Worm (Caenorhabditis elegans) whole organism, L2 larva: ENCODE results near the gene F40G9.19.

Experiments used
- R02D3.7 ChIP-seq: fragments of 150-350 bp; optimal IDR thresholded peaks from 2 replicates; lab custom pipeline; 2014; ENCODE audit warnings: missing biosample characterization, missing genetic modification characterization
- elt-3 ChIP-seq: sonication (generic microtip); optimal IDR thresholded peaks from 2 replicates; lab custom pipeline; 2017; ENCODE audit warnings: missing biosample characterization, missing genetic modification characterization
- nhr-237 ChIP-seq: fragments of 150-350 bp; optimal IDR thresholded peaks from 2 replicates; lab custom pipeline; 2014; ENCODE audit warnings: missing biosample characterization, missing genetic modification characterization
- unc-62 ChIP-seq: fragments of 150-350 bp; optimal IDR thresholded peaks from 2 replicates; lab custom pipeline; 2014; ENCODE audit warnings: missing biosample characterization, missing genetic modification reagents, missing genetic modification characterization
- zag-1 ChIP-seq: fragments of 150-350 bp; optimal IDR thresholded peaks from 2 replicates; lab custom pipeline; 2014; ENCODE audit warnings: missing biosample characterization, missing genetic modification characterization
- ztf-4 ChIP-seq: fragments of 150-350 bp; optimal IDR thresholded peaks from 2 replicates; lab custom pipeline; 2014; ENCODE audit warnings: missing biosample characterization, missing genetic modification characterization

DNA sequence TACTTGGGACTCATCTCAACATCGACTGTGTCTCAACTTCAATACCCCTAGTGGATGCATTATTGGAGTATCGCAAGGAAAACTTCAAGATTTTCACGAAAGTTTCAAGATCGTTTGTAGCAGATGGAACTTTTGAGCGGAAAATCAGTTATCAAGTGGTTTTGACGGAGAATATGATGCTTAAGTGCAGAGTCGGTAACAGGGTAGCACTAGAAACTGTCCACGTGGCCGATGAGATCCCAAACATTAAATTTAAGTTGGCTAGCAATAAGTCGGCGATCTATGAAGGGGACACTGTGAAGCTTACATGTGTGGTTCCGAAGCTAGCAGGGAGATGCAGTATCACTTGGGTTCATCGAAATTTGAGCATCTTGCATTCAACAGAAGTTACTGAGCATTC, 14.5 kb upstream of the F40G9.19 start:
- no peak for TF ChIP-seq zag-1
- TF ChIP-seq elt-3 (tag; lab: Kevin White, UChicago), result no peak
- TF ChIP-seq R02D3.7 (tag; lab: Kevin White, UChicago), result no peak
- TF ChIP-seq ztf-4, result no peak
- no peak for TF ChIP-seq unc-62
- TF ChIP-seq nhr-237 (tag; lab: Kevin White, UChicago), result no peak
